Worm (Caenorhabditis elegans) whole organism, late embryonic: ENCODE measurements around the gene Y119D3B.21.

ENCODE experiments used
- C08G9.2 ChIP-seq: sonication (generic microtip); optimal IDR thresholded peaks from 2 replicates; lab custom pipeline; 2016; ENCODE audit warnings: mild to moderate bottlenecking, missing genetic modification characterization, moderate library complexity, missing compliant biosample characterization
- K09A11.1 ChIP-seq: sonication (generic microtip); optimal IDR thresholded peaks from 2 replicates; lab custom pipeline; 2017; ENCODE audit warnings: antibody characterized with exemption, mild to moderate bottlenecking, missing genetic modification characterization, missing compliant biosample characterization; ENCODE audit not compliant: insufficient read depth
- ahr-1 ChIP-seq: sonication (generic microtip); optimal IDR thresholded peaks from 2 replicates; lab custom pipeline; 2016; ENCODE audit warnings: missing genetic modification characterization, missing compliant biosample characterization
- ceh-22 ChIP-seq: sonication (generic microtip); optimal IDR thresholded peaks from 2 replicates; lab custom pipeline; 2017; ENCODE audit warnings: missing biosample characterization, missing genetic modification characterization
- ceh-24 ChIP-seq: sonication (generic microtip); optimal IDR thresholded peaks from 2 replicates; lab custom pipeline; 2016; ENCODE audit warnings: mild to moderate bottlenecking, missing genetic modification characterization, missing compliant biosample characterization
- ceh-34 ChIP-seq: sonication (generic microtip); optimal IDR thresholded peaks from 2 replicates; lab custom pipeline; 2016; ENCODE audit warnings: mild to moderate bottlenecking, missing genetic modification characterization, missing compliant biosample characterization
- ceh-45 ChIP-seq: fragments of 200-800 bp; sonication (Bioruptor generic); IDR thresholded peaks from 2 replicates; pipeline ENCODE4 v1.3.6; 2022; ENCODE audit warnings: missing genetic modification reagents, missing genetic modification characterization, missing compliant biosample characterization
- ceh-48 ChIP-seq: sonication (generic microtip); optimal IDR thresholded peaks from 2 replicates; lab custom pipeline; 2016; ENCODE audit warnings: missing genetic modification characterization, inconsistent platforms, missing compliant biosample characterization
- che-1 ChIP-seq: sonication (generic microtip); optimal IDR thresholded peaks from 2 replicates; lab custom pipeline; 2016; ENCODE audit warnings: mild to moderate bottlenecking, missing genetic modification characterization, missing compliant biosample characterization
- elt-2 ChIP-seq: sonication (generic microtip); optimal IDR thresholded peaks from 2 replicates; lab custom pipeline; 2016; ENCODE audit warnings: missing genetic modification reagents, missing genetic modification characterization, missing compliant biosample characterization
- ets-4 ChIP-seq: sonication (generic microtip); optimal IDR thresholded peaks from 2 replicates; lab custom pipeline; 2016; ENCODE audit warnings: missing genetic modification characterization, missing compliant biosample characterization
- eyg-1 ChIP-seq: sonication (generic microtip); optimal IDR thresholded peaks from 2 replicates; lab custom pipeline; 2016; ENCODE audit warnings: missing genotype, missing genetic modification characterization, missing compliant biosample characterization
- fkh-10 ChIP-seq: fragments of 150-350 bp; optimal IDR thresholded peaks from 2 replicates; lab custom pipeline; 2014; ENCODE audit warnings: missing biosample characterization, missing genetic modification reagents, missing genetic modification characterization
- fkh-6 ChIP-seq: sonication (generic microtip); optimal IDR thresholded peaks from 2 replicates; lab custom pipeline; 2016; ENCODE audit warnings: missing genetic modification characterization, missing compliant biosample characterization
- hlh-13 ChIP-seq: fragments of 200-800 bp; sonication (Bioruptor generic); optimal IDR thresholded peaks from 2 replicates; lab custom pipeline; 2018; ENCODE audit warnings: mild to moderate bottlenecking, missing genetic modification characterization, missing compliant biosample characterization
- hlh-6 ChIP-seq: sonication (generic microtip); optimal IDR thresholded peaks from 2 replicates; lab custom pipeline; 2016; ENCODE audit warnings: missing genotype, missing genetic modification characterization, missing compliant biosample characterization
- hlh-8 ChIP-seq: sonication (generic microtip); optimal IDR thresholded peaks from 2 replicates; lab custom pipeline; 2016; ENCODE audit warnings: missing genotype, missing genetic modification characterization, missing compliant biosample characterization
- madf-2 ChIP-seq: sonication (generic microtip); optimal IDR thresholded peaks from 2 replicates; lab custom pipeline; 2017; ENCODE audit warnings: missing genetic modification characterization, missing compliant biosample characterization
- nfya-1 ChIP-seq: sonication (generic microtip); optimal IDR thresholded peaks from 2 replicates; lab custom pipeline; 2017; ENCODE audit warnings: missing genetic modification characterization, mild to moderate bottlenecking, missing compliant biosample characterization, antibody characterized with exemption, moderate library complexity
- nhr-232 ChIP-seq: sonication (generic microtip); optimal IDR thresholded peaks from 2 replicates; lab custom pipeline; 2016; ENCODE audit warnings: missing genetic modification characterization, missing compliant biosample characterization
- npax-4 ChIP-seq: sonication (generic microtip); optimal IDR thresholded peaks from 2 replicates; lab custom pipeline; 2016; ENCODE audit warnings: missing genetic modification characterization, missing compliant biosample characterization
- odd-2 ChIP-seq: sonication (generic microtip); optimal IDR thresholded peaks from 2 replicates; lab custom pipeline; 2017; ENCODE audit warnings: antibody characterized with exemption, mild to moderate bottlenecking, missing genetic modification characterization, missing compliant biosample characterization
- pha-4 ChIP-seq: fragments of 150-350 bp; optimal IDR thresholded peaks from 2 replicates; lab custom pipeline; 2018; ENCODE audit warnings: missing biosample characterization, missing genetic modification reagents, missing genetic modification characterization
- pqm-1 ChIP-seq: sonication (generic microtip); optimal IDR thresholded peaks from 2 replicates; lab custom pipeline; 2016; ENCODE audit warnings: missing genetic modification characterization, missing compliant biosample characterization
- pros-1 ChIP-seq: fragments of 150-350 bp; optimal IDR thresholded peaks from 2 replicates; lab custom pipeline; 2014; ENCODE audit warnings: missing biosample characterization, missing genetic modification reagents, missing genetic modification characterization
- tbx-2 ChIP-seq: sonication (generic microtip); optimal IDR thresholded peaks from 2 replicates; lab custom pipeline; 2016; ENCODE audit warnings: missing genetic modification characterization, missing compliant biosample characterization
- unc-3 ChIP-seq, 2 experiments: fragments of 200-800 bp in 1 of 2; sonication (Bioruptor generic) in 1 of 2; sonication (generic microtip) in 1 of 2; conservative IDR thresholded peaks in 1 of 2; optimal IDR thresholded peaks in 1 of 2; 2 replicates each; pipeline versions ENCODE4 v1.3.6 to Lab custom; 2016 to 2022; ENCODE audit warnings: missing compliant biosample characterization in 2 of 2, missing genetic modification characterization in 2 of 2, missing genetic modification reagents in 1 of 2
- unc-42 ChIP-seq: sonication (generic microtip); optimal IDR thresholded peaks from 2 replicates; lab custom pipeline; 2016; ENCODE audit warnings: missing genotype, missing genetic modification characterization, missing compliant biosample characterization
- unc-86 ChIP-seq: sonication (generic microtip); optimal IDR thresholded peaks from 2 replicates; lab custom pipeline; 2016; ENCODE audit warnings: missing genetic modification characterization, missing compliant biosample characterization
- zip-5 ChIP-seq: sonication (generic microtip); optimal IDR thresholded peaks from 2 replicates; lab custom pipeline; 2016; ENCODE audit warnings: missing genetic modification characterization, missing compliant biosample characterization

Y119D3B.21 gene

DNA sequence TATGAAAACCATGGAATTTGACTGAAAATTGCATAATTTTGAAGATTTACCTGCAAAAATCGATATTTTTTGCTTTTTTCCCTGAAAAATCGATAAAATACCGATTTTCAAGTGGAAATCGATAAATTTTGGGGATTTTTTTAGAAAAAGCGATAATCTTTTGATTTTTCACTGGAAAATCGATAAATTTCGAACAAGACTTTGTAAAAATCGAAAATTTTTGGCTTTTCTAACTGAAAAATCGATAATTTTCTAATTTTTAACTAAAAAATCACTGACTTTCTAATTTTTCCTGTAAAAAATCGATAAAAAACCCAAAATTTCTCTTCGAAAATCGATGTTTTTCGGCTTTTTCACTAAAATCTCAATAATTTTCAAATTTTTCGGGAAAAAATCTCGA lies 8.5 kb upstream of the Y119D3B.21 start:
- TF ChIP-seq nhr-232 (no peak), ceh-45 (GFP tag; lab: Robert Waterston, UW) (no peak), ceh-48 (tag; lab: Kevin White, UChicago) (peak; percentile 4), ceh-34 (no peak), odd-2 (tag; lab: Kevin White, UChicago) (no peak), unc-86 (tag; lab: Kevin White, UChicago) (no peak), tbx-2 (tag; lab: Kevin White, UChicago) (no peak), unc-3 (GFP tag; conservative IDR thresholded peaks at IDR 0.05; lab: Robert Waterston, UW) (no peak), unc-3 (tag; optimal IDR thresholded peaks at IDR 0.05; lab: Kevin White, UChicago) (no peak)

DNA sequence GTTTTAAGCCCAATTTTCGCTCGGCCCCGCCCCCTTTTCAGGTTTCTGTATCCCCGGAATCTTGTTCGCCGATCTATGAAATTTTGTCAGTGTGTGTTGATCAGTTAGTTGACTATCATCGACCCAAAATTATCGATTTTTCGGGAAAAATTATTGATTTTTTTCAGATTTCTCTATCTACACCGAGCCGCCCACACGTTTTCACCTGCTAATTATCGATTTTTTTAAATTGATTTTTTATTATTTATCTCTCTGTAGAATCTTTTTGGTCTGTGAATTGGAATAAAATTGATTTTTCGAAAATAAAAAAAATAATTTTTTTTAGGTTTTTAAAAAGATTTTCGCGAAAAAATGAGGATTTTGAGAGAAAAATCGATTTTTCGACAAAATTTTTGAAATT lies 7.8 kb upstream of the Y119D3B.21 start:
- TF ChIP-seq elt-2 (tag; lab: Kevin White, UChicago), result no peak
- peak; percentile 6 for TF ChIP-seq ceh-48 (tag; lab: Kevin White, UChicago)

DNA sequence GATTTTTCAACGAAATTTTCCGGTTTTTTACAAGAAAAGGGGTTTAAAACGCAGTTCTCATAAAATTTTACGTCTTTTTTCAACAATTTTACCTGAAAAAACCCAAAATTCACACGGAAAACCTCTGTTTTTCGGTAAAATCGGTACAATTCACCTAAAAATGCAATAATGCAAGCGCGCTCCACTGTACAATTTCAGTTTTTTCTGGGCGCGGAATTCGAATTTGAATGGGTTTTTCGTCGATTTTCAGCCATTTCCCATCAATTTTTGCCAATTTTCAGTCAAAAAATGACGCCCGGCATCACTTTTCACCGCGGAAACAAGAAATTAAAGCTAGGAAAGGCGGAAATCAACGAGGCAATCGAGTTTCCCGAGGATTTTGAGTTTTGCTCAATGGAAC lies 6.9 kb upstream of the Y119D3B.21 start, which contains the start of gene orc-3:
Gene orc-3, plus strand, starts transcription at position 282 of the 400 bp plus-strand sequence.
- TF ChIP-seq npax-4 (tag; lab: Kevin White, UChicago) (no peak), madf-2 (tag; lab: Kevin White, UChicago) (no peak), pqm-1 (tag; lab: Kevin White, UChicago) (no peak)

DNA sequence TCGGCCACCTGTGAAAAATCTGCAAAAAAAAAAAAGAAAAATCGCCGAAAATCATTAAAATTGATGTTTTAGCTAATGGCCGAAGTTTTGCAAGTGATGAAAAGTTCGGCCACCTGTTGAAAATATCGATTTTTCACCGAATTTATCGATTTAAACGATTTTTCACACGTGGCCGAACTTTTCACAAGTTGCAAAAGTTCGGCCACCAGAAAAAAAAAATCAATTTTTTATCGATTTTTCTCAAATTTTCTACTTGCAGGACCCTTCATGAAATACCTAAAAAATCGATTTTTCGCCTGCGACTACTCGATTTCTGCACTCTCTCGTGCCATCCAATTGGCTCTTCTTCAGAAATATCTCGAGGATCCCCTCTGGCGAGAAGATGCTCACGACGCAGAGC lies 4.2 kb upstream of the Y119D3B.21 start:
- TF ChIP-seq ahr-1 (tag; lab: Kevin White, UChicago), result no peak
- TF ChIP-seq ceh-48 (tag; lab: Kevin White, UChicago), result peak; percentile 6

DNA sequence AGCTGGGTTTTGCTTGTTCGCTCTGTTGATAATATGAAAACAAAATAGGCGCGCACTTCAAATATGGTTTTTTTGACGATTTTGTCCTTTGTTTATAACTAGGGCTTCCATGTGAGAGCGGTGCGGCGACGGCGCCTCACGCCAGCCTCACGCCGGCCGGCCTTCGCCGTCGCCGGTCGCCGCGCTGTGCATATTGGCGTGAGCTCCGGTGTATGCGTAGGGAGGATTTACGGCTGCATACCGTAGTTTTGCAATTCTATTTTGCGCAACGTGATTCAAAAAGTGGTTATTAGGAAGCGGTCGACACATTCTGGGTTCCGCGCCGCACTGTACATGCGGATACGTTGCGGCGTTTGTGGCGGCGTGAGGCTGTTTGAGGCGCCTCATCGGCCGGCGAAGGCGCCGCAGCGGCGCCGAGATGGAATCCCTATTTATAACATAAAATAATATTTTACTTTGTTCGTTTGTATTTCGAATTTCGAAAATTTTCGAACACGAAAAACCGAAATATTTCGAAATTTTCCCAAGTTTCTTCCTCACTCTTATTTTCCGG lies 603 bp upstream of the Y119D3B.21 start:
- TF ChIP-seq pha-4 (tag; lab: Kevin White, UChicago) (no peak), zip-5 (tag; lab: Kevin White, UChicago) (no peak), fkh-10 (GFP tag; lab: Kevin White, UChicago) (no peak), ceh-24 (no peak), che-1 (tag; lab: Kevin White, UChicago) (no peak), fkh-6 (no peak), ceh-22 (tag; lab: Kevin White, UChicago) (no peak), unc-86 (tag; lab: Kevin White, UChicago) (no peak), hlh-13 (GFP tag; lab: Kevin White, UChicago) (no peak), C08G9.2 (tag; lab: Kevin White, UChicago) (no peak), madf-2 (tag; lab: Kevin White, UChicago) (no peak), nfya-1 (tag; lab: Kevin White, UChicago) (no peak), ets-4 (no peak), unc-42 (tag; lab: Kevin White, UChicago) (no peak), pros-1 (tag; lab: Kevin White, UChicago) (no peak), eyg-1 (tag; lab: Kevin White, UChicago) (no peak)

DNA sequence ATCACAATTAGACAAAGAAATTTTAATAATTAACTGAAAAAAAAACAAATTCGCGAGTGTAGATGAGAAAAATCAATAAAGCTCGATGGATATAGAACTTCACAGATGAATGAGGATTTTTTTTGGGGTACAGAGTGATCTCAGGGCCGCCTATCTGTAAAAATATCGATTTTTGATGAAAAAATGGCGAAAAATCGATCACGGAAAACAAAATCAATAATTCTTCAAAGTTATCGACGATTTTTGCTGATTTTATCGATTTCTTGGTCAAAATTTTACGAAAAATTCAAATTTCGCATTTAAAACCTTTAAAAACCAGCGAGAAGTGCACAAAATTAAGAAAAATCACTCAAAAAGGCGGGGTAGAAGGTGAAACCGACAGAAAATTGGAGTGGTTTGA lies 1.3 kb downstream of the Y119D3B.21 start:
- TF ChIP-seq K09A11.1 (tag; lab: Kevin White, UChicago), result no peak
- no peak for TF ChIP-seq hlh-6
- TF ChIP-seq fkh-6, result no peak
- no peak for TF ChIP-seq hlh-8 (tag; lab: Kevin White, UChicago)
